Worm (Caenorhabditis elegans) whole organism, L1 larva: ENCODE data around the gene fbxa-172.

Source experiments
- aha-1 ChIP-seq: fragments of 150-350 bp; optimal IDR thresholded peaks from 2 replicates; lab custom pipeline; 2014; ENCODE audit warnings: missing biosample characterization, missing genetic modification characterization
- ceh-82 ChIP-seq, 3 experiments: fragments of 150-350 bp in 1 of 3; sonication (generic microtip) in 2 of 3; optimal IDR thresholded peaks; 2 replicates each; lab custom pipeline; 2014 to 2017; ENCODE audit warnings: missing biosample characterization in 3 of 3, missing genetic modification characterization in 3 of 3
- egl-27 ChIP-seq, 2 experiments: fragments of 150-350 bp in 1 of 2; sonication (generic microtip); optimal IDR thresholded peaks; 3 replicates each; lab custom pipeline; 2017 to 2018; ENCODE audit warnings: missing biosample characterization in 2 of 2, missing genetic modification characterization in 2 of 2, missing genetic modification reagents in 2 of 2
- elt-3 ChIP-seq, 6 experiments: fragments of 150-350 bp in 1 of 6; sonication (generic microtip); optimal IDR thresholded peaks; 2 replicates each; lab custom pipeline; 2017 to 2018; ENCODE audit warnings: missing biosample characterization in 6 of 6, missing genetic modification characterization in 6 of 6, inconsistent platforms in 1 of 6
- mep-1 ChIP-seq: fragments of 150-350 bp; optimal IDR thresholded peaks from 2 replicates; lab custom pipeline; 2014; ENCODE audit warnings: missing biosample characterization, missing genetic modification characterization
- nhr-11 ChIP-seq: fragments of 150-350 bp; optimal IDR thresholded peaks from 2 replicates; lab custom pipeline; 2014; ENCODE audit warnings: missing biosample characterization, missing genetic modification characterization
- nhr-28 ChIP-seq: fragments of 150-350 bp; optimal IDR thresholded peaks from 2 replicates; lab custom pipeline; 2014; ENCODE audit warnings: missing biosample characterization, missing genetic modification characterization
- nhr-47 ChIP-seq: sonication (generic microtip); optimal IDR thresholded peaks from 2 replicates; lab custom pipeline; 2016; ENCODE audit warnings: mild to moderate bottlenecking, missing genetic modification characterization, moderate library complexity, missing compliant biosample characterization
- pqm-1 ChIP-seq: sonication (generic microtip); optimal IDR thresholded peaks from 3 replicates; lab custom pipeline; 2017; ENCODE audit warnings: missing biosample characterization, missing genetic modification characterization
- skn-1 ChIP-seq: fragments of 150-350 bp; optimal IDR thresholded peaks from 2 replicates; lab custom pipeline; 2014; ENCODE audit warnings: missing biosample characterization, missing genetic modification characterization
- snpc-4 ChIP-seq: fragments of 150-350 bp; optimal IDR thresholded peaks from 2 replicates; lab custom pipeline; 2014; ENCODE audit warnings: missing biosample characterization, missing genetic modification characterization
- unc-62 ChIP-seq: fragments of 150-350 bp; optimal IDR thresholded peaks from 2 replicates; lab custom pipeline; 2014; ENCODE audit warnings: missing biosample characterization, missing genetic modification reagents, missing genetic modification characterization
- ztf-11 ChIP-seq, 2 experiments: sonication (generic microtip); optimal IDR thresholded peaks; 2 replicates each; lab custom pipeline; 2016 to 2017; ENCODE audit warnings: missing genetic modification characterization in 2 of 2, missing biosample characterization in 1 of 2, missing compliant biosample characterization in 1 of 2

DNA sequence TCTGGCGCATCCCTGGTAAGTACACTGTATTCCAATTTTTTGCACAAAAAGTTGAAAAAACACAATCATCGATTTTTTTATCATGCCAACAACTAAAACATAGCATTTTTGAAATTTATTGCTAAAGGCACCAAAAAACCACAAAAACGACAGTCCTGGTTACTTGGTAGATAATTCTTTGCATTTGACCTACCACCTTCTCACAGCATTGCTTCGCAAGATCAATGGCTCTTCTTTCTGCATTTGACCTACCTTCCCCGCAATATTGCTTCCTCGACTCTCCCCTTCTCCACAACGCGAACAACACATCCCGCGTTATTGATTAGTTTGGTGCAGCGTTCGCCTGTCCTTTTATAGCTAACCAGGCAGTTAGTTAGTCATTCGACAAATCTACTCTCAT lies 42.5 kb downstream of the fbxa-172 start, which contains the start of gene ztf-25:
- TF ChIP-seq mep-1 (tag; lab: Kevin White, UChicago) (no peak), nhr-28 (tag; lab: Kevin White, UChicago) (no peak), unc-62 (GFP tag; lab: Kevin White, UChicago) (no peak), ztf-11 (tag; optimal IDR thresholded peaks at IDR 0.05; lab: Kevin White, UChicago) (no peak), elt-3 (tag; optimal IDR thresholded peaks at IDR 0.05; lab: Kevin White, UChicago) (no peak), ceh-82 (tag; optimal IDR thresholded peaks at IDR 0.05; lab: Kevin White, UChicago) (no peak), snpc-4 (tag; lab: Kevin White, UChicago) (no peak), egl-27 (tag; optimal IDR thresholded peaks at IDR 0.05; lab: Kevin White, UChicago) (no peak), pqm-1 (tag; lab: Kevin White, UChicago) (no peak), aha-1 (tag; lab: Kevin White, UChicago) (no peak), skn-1 (no peak), nhr-47 (tag; lab: Kevin White, UChicago) (no peak), nhr-11 (no peak)
